Fruit fly (Drosophila melanogaster) whole organism, embryonic: ENCODE results near the gene PhKgamma.

Source experiments
- Ada2b ChIP-seq: fragments of 200-800 bp; sonication (Bioruptor generic); IDR thresholded peaks from 2 replicates; pipeline ENCODE4 v1.3.6; 2022; ENCODE audit warnings: missing biosample characterization, missing genetic modification characterization
- CG10959 ChIP-seq: fragments of 200-800 bp; sonication (Bioruptor generic); IDR thresholded peaks from 2 replicates; pipeline ENCODE4 v1.3.6; 2022; ENCODE audit warnings: missing biosample characterization, missing genetic modification characterization
- CG11398 ChIP-seq: fragments of 200-800 bp; sonication (Bioruptor generic); optimal IDR thresholded peaks from 2 replicates; lab custom pipeline; 2016; ENCODE audit warnings: missing biosample characterization, missing genetic modification characterization
- CG11456 ChIP-seq: fragments of 200-800 bp; sonication (Bioruptor generic); IDR thresholded peaks from 3 replicates; pipeline ENCODE4 v1.3.6; 2022; ENCODE audit warnings: missing biosample characterization, missing genetic modification characterization
- CG12391 ChIP-seq: fragments of 200-800 bp; sonication (Bioruptor generic); optimal IDR thresholded peaks from 3 replicates; lab custom pipeline; 2018; ENCODE audit warnings: missing biosample characterization, mild to moderate bottlenecking, missing genetic modification characterization, moderate library complexity
- CG13123 ChIP-seq: fragments of 200-800 bp; sonication (Bioruptor generic); optimal IDR thresholded peaks from 2 replicates; lab custom pipeline; 2016; ENCODE audit warnings: missing biosample characterization, missing genetic modification characterization
- CG14050 ChIP-seq: fragments of 200-800 bp; sonication (Bioruptor generic); IDR thresholded peaks from 3 replicates; pipeline ENCODE4 v1.3.6; 2022; ENCODE audit warnings: missing biosample characterization, missing genetic modification characterization
- CG15479 ChIP-seq: fragments of 200-800 bp; sonication (Bioruptor generic); optimal IDR thresholded peaks from 3 replicates; lab custom pipeline; 2019; ENCODE audit warnings: missing biosample characterization, mild to moderate bottlenecking, missing genetic modification characterization, moderate library complexity
- CG1603 ChIP-seq: fragments of 200-800 bp; sonication (Bioruptor generic); optimal IDR thresholded peaks from 2 replicates; lab custom pipeline; 2019; ENCODE audit warnings: missing biosample characterization, mild to moderate bottlenecking, missing genetic modification characterization, moderate library complexity
- CG2875 ChIP-seq: fragments of 200-800 bp; sonication (Bioruptor generic); optimal IDR thresholded peaks from 2 replicates; lab custom pipeline; 2017; ENCODE audit warnings: missing biosample characterization, mild to moderate bottlenecking, missing genetic modification characterization, missing genetic modification reagents
- CG2889 ChIP-seq: fragments of 200-800 bp; sonication (Bioruptor generic); IDR thresholded peaks from 3 replicates; pipeline ENCODE4 v1.3.6; 2022; ENCODE audit warnings: missing biosample characterization, missing genetic modification characterization
- CG3407 ChIP-seq: fragments of 200-800 bp; sonication (Bioruptor generic); optimal IDR thresholded peaks from 2 replicates; lab custom pipeline; 2018; ENCODE audit warnings: missing biosample characterization, mild to moderate bottlenecking, missing genetic modification characterization
- CG34376 ChIP-seq: fragments of 200-800 bp; sonication (Bioruptor generic); optimal IDR thresholded peaks from 2 replicates; lab custom pipeline; 2018; ENCODE audit warnings: missing biosample characterization, mild to moderate bottlenecking, missing genetic modification characterization
- CG5245 ChIP-seq: fragments of 200-800 bp; sonication (Bioruptor generic); optimal IDR thresholded peaks from 3 replicates; lab custom pipeline; 2016; ENCODE audit warnings: missing biosample characterization, missing genetic modification characterization
- CG6813 ChIP-seq: fragments of 200-800 bp; sonication (Bioruptor generic); optimal IDR thresholded peaks from 2 replicates; lab custom pipeline; 2017; ENCODE audit warnings: missing biosample characterization, missing genetic modification characterization, mild to moderate bottlenecking, moderate library complexity, missing genetic modification reagents
- CG7357 ChIP-seq: fragments of 200-800 bp; sonication (Bioruptor generic); IDR thresholded peaks from 3 replicates; pipeline ENCODE4 v1.3.6; 2022; ENCODE audit warnings: missing biosample characterization, missing genetic modification characterization
- CG7556 ChIP-seq: fragments of 200-800 bp; sonication (Bioruptor generic); optimal IDR thresholded peaks from 2 replicates; lab custom pipeline; 2017; ENCODE audit warnings: missing biosample characterization, mild to moderate bottlenecking, missing genetic modification characterization
- CG8944 ChIP-seq: fragments of 200-800 bp; sonication (Bioruptor generic); optimal IDR thresholded peaks from 3 replicates; lab custom pipeline; 2016; ENCODE audit warnings: missing biosample characterization, missing genetic modification characterization
- CG9215 ChIP-seq: fragments of 200-800 bp; sonication (Bioruptor generic); IDR thresholded peaks from 2 replicates; pipeline ENCODE4 v1.3.6; 2022; ENCODE audit warnings: missing biosample characterization, missing genetic modification characterization
- Dbx ChIP-seq: fragments of 200-800 bp; sonication (Bioruptor generic); IDR thresholded peaks from 3 replicates; pipeline ENCODE4 v1.3.6; 2022; ENCODE audit warnings: missing biosample characterization, missing genetic modification characterization
- Ets65A ChIP-seq: fragments of 200-800 bp; sonication (Bioruptor generic); peaks from one replicate; lab custom pipeline; 2016; ENCODE audit warnings: missing biosample characterization, missing genetic modification characterization
- Fer1 ChIP-seq: fragments of 200-800 bp; sonication (Bioruptor generic); optimal IDR thresholded peaks from 2 replicates; lab custom pipeline; 2017; ENCODE audit warnings: missing biosample characterization, mild to moderate bottlenecking, missing genetic modification characterization
- HLH54F ChIP-seq: fragments of 200-800 bp; sonication (Bioruptor generic); optimal IDR thresholded peaks from 3 replicates; lab custom pipeline; 2016; ENCODE audit warnings: missing biosample characterization, missing genetic modification characterization
- HmgD ChIP-seq: fragments of 200-800 bp; sonication (Bioruptor generic); optimal IDR thresholded peaks from 3 replicates; lab custom pipeline; 2016; ENCODE audit warnings: missing biosample characterization, missing genetic modification characterization
- Hmr ChIP-seq: fragments of 200-800 bp; sonication (Bioruptor generic); optimal IDR thresholded peaks from 3 replicates; lab custom pipeline; 2017; ENCODE audit warnings: mild to moderate bottlenecking, missing biosample characterization, missing genetic modification reagents, missing genetic modification characterization
- Lim3 ChIP-seq: fragments of 200-800 bp; sonication (Bioruptor generic); IDR thresholded peaks from 2 replicates; pipeline ENCODE4 v1.3.6; 2022; ENCODE audit warnings: missing biosample characterization, missing genetic modification characterization
- Mes4 ChIP-seq: fragments of 200-800 bp; sonication (Bioruptor generic); optimal IDR thresholded peaks from 2 replicates; lab custom pipeline; 2016; ENCODE audit warnings: missing biosample characterization, missing genetic modification characterization
- Mrtf ChIP-seq: fragments of 200-800 bp; sonication (Bioruptor generic); IDR thresholded peaks from 3 replicates; pipeline ENCODE4 v1.3.6; 2022; ENCODE audit warnings: missing biosample characterization, missing genetic modification characterization
- Neu2 ChIP-seq: fragments of 200-800 bp; sonication (Bioruptor generic); optimal IDR thresholded peaks from 3 replicates; lab custom pipeline; 2016; ENCODE audit warnings: missing biosample characterization, missing genetic modification characterization, borderline replicate concordance
- NfI ChIP-seq: fragments of 200-800 bp; sonication (Bioruptor generic); optimal IDR thresholded peaks from 3 replicates; lab custom pipeline; 2018; ENCODE audit warnings: missing biosample characterization, mild to moderate bottlenecking, missing genetic modification characterization, moderate library complexity
- Sox102F ChIP-seq: fragments of 200-800 bp; sonication (Bioruptor generic); optimal IDR thresholded peaks from 2 replicates; lab custom pipeline; 2018; ENCODE audit warnings: missing biosample characterization, mild to moderate bottlenecking, missing genetic modification characterization, moderate library complexity
- abd-A ChIP-seq: fragments of 200-800 bp; sonication (Bioruptor generic); optimal IDR thresholded peaks from 3 replicates; lab custom pipeline; 2019; ENCODE audit warnings: missing biosample characterization, mild to moderate bottlenecking, missing genetic modification characterization, moderate library complexity
- ase ChIP-seq: fragments of 200-800 bp; sonication (Bioruptor generic); IDR thresholded peaks from 3 replicates; pipeline ENCODE4 v1.3.6; 2022; ENCODE audit warnings: missing biosample characterization, missing genetic modification characterization
- cato ChIP-seq: fragments of 200-800 bp; sonication (Bioruptor generic); optimal IDR thresholded peaks from 2 replicates; lab custom pipeline; 2016; ENCODE audit warnings: missing biosample characterization, missing genetic modification characterization, borderline replicate concordance
- chn ChIP-seq: fragments of 200-800 bp; sonication (Bioruptor generic); optimal IDR thresholded peaks from 2 replicates; lab custom pipeline; 2016; ENCODE audit warnings: missing biosample characterization, missing genetic modification characterization
- ci ChIP-seq: fragments of 200-800 bp; sonication (Bioruptor generic); IDR thresholded peaks from 3 replicates; pipeline ENCODE4 v1.3.6; 2022; ENCODE audit warnings: missing biosample characterization, missing genetic modification characterization
- disco-r ChIP-seq: fragments of 200-800 bp; sonication (Bioruptor generic); optimal IDR thresholded peaks from 2 replicates; lab custom pipeline; 2016; ENCODE audit warnings: missing biosample characterization, missing genetic modification characterization
- dmrt11E ChIP-seq: fragments of 200-800 bp; sonication (Bioruptor generic); optimal IDR thresholded peaks from 3 replicates; lab custom pipeline; 2018; ENCODE audit warnings: missing biosample characterization, mild to moderate bottlenecking, missing genetic modification characterization, moderate library complexity
- esg ChIP-seq: fragments of 200-800 bp; sonication (Bioruptor generic); conservative IDR thresholded peaks from 2 replicates; pipeline ENCODE4 v1.3.6; 2022; ENCODE audit warnings: missing biosample characterization, missing genetic modification characterization
- eve ChIP-seq, 2 experiments: fragments of >200 bp; optimal IDR thresholded peaks; 2 replicates each; lab custom pipeline; 2017; ENCODE audit warnings: missing biosample characterization in 2 of 2, missing genetic modification characterization in 2 of 2
- lola ChIP-seq, 3 experiments: fragments of >200 bp in 2 of 3; fragments of 200-800 bp in 1 of 3; sonication (Bioruptor generic) in 1 of 3; optimal IDR thresholded peaks; 2 replicates each; lab custom pipeline; 2017 to 2019; ENCODE audit warnings: missing biosample characterization in 3 of 3, missing genetic modification characterization in 3 of 3, mild to moderate bottlenecking in 1 of 3, moderate library complexity in 1 of 3
- mam ChIP-seq: fragments of 200-800 bp; sonication (Bioruptor generic); optimal IDR thresholded peaks from 3 replicates; lab custom pipeline; 2016; ENCODE audit warnings: missing biosample characterization, missing genetic modification characterization
- nmo ChIP-seq: fragments of 200-800 bp; sonication (Bioruptor generic); optimal IDR thresholded peaks from 2 replicates; lab custom pipeline; 2018; ENCODE audit warnings: missing biosample characterization, mild to moderate bottlenecking, missing genetic modification characterization, moderate library complexity
- peb ChIP-seq: fragments of 200-800 bp; sonication (Bioruptor generic); IDR thresholded peaks from 2 replicates; pipeline ENCODE4 v1.3.6; 2022; ENCODE audit warnings: missing biosample characterization, missing genetic modification characterization
- salm ChIP-seq: fragments of 200-800 bp; sonication (Bioruptor generic); optimal IDR thresholded peaks from 2 replicates; lab custom pipeline; 2018; ENCODE audit warnings: missing biosample characterization, mild to moderate bottlenecking, missing genetic modification characterization
- shn ChIP-seq: fragments of 200-800 bp; sonication (Bioruptor generic); optimal IDR thresholded peaks from 3 replicates; lab custom pipeline; 2016; ENCODE audit warnings: missing biosample characterization, missing genetic modification characterization
- toy ChIP-seq: fragments of 200-800 bp; sonication (Bioruptor generic); IDR thresholded peaks from 2 replicates; pipeline ENCODE4 v1.3.6; 2022; ENCODE audit warnings: missing biosample characterization, missing genetic modification characterization
- trem ChIP-seq: fragments of 200-800 bp; optimal IDR thresholded peaks from 3 replicates; lab custom pipeline; 2019; ENCODE audit warnings: missing biosample characterization, mild to moderate bottlenecking, missing genetic modification characterization, moderate library complexity
- unpg ChIP-seq: fragments of 200-800 bp; sonication (Bioruptor generic); optimal IDR thresholded peaks from 3 replicates; lab custom pipeline; 2018; ENCODE audit warnings: missing biosample characterization, mild to moderate bottlenecking, missing genetic modification characterization, moderate library complexity
- wek ChIP-seq: fragments of 200-800 bp; sonication (Bioruptor generic); optimal IDR thresholded peaks from 3 replicates; lab custom pipeline; 2018; ENCODE audit warnings: missing biosample characterization, mild to moderate bottlenecking, missing genetic modification characterization, moderate library complexity

PhKgamma gene

DNA sequence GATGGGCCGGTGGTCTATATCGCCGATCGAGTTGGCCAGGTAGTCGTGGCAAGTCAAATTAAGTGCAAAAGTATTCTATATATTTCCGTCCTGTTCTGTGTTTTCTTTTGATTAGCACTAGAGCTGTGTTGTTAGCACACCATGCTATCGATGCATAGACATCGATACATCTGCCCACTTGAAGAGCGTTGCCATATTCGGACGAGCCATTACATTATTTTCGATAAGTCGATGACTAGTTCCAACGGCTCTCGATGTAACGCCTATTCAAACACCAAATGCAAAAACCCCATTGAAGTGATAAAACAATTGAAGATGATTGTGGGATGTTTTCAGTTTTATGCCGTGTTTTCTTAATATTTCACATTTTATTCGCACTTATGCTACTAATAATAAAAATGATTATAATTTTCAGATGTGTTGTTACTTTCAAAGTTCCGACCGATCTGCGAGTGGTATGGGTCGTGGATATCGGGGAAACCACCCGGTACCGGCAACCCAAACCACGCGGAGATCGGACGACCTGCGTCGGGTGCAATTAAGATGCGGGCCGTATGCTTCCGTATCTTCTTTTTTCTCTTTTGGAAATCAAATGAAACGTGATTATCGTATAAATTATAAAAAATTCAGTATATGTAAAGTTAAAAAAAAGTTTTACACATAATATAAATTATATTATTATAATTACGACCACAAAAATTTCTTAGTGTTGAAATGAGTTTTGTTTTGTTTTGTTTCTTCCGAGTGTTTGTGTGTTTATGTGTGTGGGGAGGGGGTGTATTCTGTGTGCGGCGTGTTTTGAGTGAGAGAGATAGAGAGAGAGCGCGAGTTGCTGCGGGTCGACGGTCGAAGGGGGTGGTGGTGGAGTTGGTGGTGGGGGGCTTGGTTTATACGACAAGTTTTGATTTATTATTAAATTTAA, 15.1 kb downstream of the PhKgamma start, which contains the start of gene FucT6 (continued):
- TF ChIP-seq CG12391 (peak; percentile 16), CG2889 (no peak), CG10959 (GFP tag; lab: Robert Waterston, UW) (no peak), CG11456 (GFP tag; lab: Robert Waterston, UW) (no peak), Hmr (GFP tag; lab: Kevin White, UChicago) (no peak), CG5245 (GFP tag; lab: Kevin White, UChicago) (no peak), CG1603 (tag; lab: Kevin White, UChicago) (no peak), lola (GFP tag; optimal IDR thresholded peaks at IDR 0.05; lab: Kevin White, UChicago) (no peak), peb (no peak), CG9215 (GFP tag; lab: Robert Waterston, UW) (no peak), Lim3 (GFP tag; lab: Robert Waterston, UW) (no peak), Mes4 (no peak), trem (peak; percentile 71), NfI (GFP tag; lab: Kevin White, UChicago) (no peak), CG15479 (GFP tag; lab: Kevin White, UChicago) (no peak), CG3407 (no peak), ci (GFP tag; lab: Robert Waterston, UW) (0 out of 3 replicates have a peak, but pooled peaks have one; percentile 7), HmgD (peak; percentile 16), nmo (GFP tag; lab: Kevin White, UChicago) (no peak), esg (no peak), chn (GFP tag; lab: Kevin White, UChicago) (no peak), eve (GFP tag; optimal IDR thresholded peaks at IDR 0.05; lab: Kevin White, UChicago) (no peak), CG2875 (no peak), CG7357 (GFP tag; lab: Robert Waterston, UW) (no peak), Ada2b (GFP tag; lab: Robert Waterston, UW) (no peak), mam (GFP tag; lab: Kevin White, UChicago) (no peak), Fer1 (GFP tag; lab: Kevin White, UChicago) (no peak), salm (tag; lab: Kevin White, UChicago) (no peak), CG8944 (GFP tag; lab: Kevin White, UChicago) (no peak), ase (GFP tag; lab: Robert Waterston, UW) (no peak), Mrtf (GFP tag; lab: Robert Waterston, UW) (no peak), dmrt11E (tag; lab: Kevin White, UChicago) (no peak), CG7556 (GFP tag; lab: Kevin White, UChicago) (peak; percentile 49), toy (GFP tag; lab: Robert Waterston, UW) (no peak), CG11398 (no peak), CG13123 (no peak), CG34376 (no peak), cato (GFP tag; lab: Kevin White, UChicago) (no peak), HLH54F (GFP tag; lab: Kevin White, UChicago) (peak; percentile 5), disco-r (no peak), Dbx (GFP tag; lab: Robert Waterston, UW) (no peak), abd-A (tag; lab: Kevin White, UChicago) (no peak), shn (GFP tag; lab: Kevin White, UChicago) (no peak), unpg (GFP tag; lab: Kevin White, UChicago) (no peak), CG14050 (GFP tag; lab: Robert Waterston, UW) (no peak), CG6813 (GFP tag; lab: Kevin White, UChicago) (peak; percentile 30), Neu2 (GFP tag; lab: Kevin White, UChicago) (no peak), Ets65A (GFP tag; lab: Kevin White, UChicago) (no peak), Sox102F (GFP tag; lab: Kevin White, UChicago) (no peak), wek (GFP tag; lab: Kevin White, UChicago) (no peak)
